Worm (Caenorhabditis elegans) whole organism, L4 larva: ENCODE results near the gene taf-6.2.

ENCODE experiments used
- F26F4.8 ChIP-seq: fragments of 200-800 bp; sonication (Bioruptor generic); conservative IDR thresholded peaks from 2 replicates; pipeline ENCODE4 v1.3.6; 2022; ENCODE audit warnings: missing genetic modification characterization, missing compliant biosample characterization
- T20F7.1 ChIP-seq: fragments of 200-800 bp; sonication (Bioruptor generic); optimal IDR thresholded peaks from 2 replicates; lab custom pipeline; 2018; ENCODE audit warnings: mild to moderate bottlenecking, missing genetic modification characterization, missing compliant biosample characterization
- T26A8.4 ChIP-seq: fragments of 200-800 bp; sonication (Bioruptor generic); IDR thresholded peaks from 2 replicates; pipeline ENCODE4 v1.3.6; 2022; ENCODE audit warnings: missing genetic modification characterization, missing compliant biosample characterization
- Y5F2A.4 ChIP-seq: fragments of 200-800 bp; sonication (Bioruptor generic); optimal IDR thresholded peaks from 2 replicates; lab custom pipeline; 2018; ENCODE audit warnings: mild to moderate bottlenecking, missing genetic modification characterization, missing compliant biosample characterization
- aha-1 ChIP-seq: fragments of 150-350 bp; peaks from one replicate; lab custom pipeline; 2014; ENCODE audit warnings: missing biosample characterization, missing genetic modification characterization
- aly-2 ChIP-seq: sonication (generic microtip); optimal IDR thresholded peaks from 2 replicates; lab custom pipeline; 2018; ENCODE audit warnings: missing biosample characterization, missing genetic modification characterization
- ceh-28 ChIP-seq: fragments of 150-350 bp; optimal IDR thresholded peaks from 2 replicates; lab custom pipeline; 2014; ENCODE audit warnings: missing biosample characterization, missing genetic modification reagents, missing genetic modification characterization
- ceh-62 ChIP-seq: sonication (generic microtip); optimal IDR thresholded peaks from 2 replicates; lab custom pipeline; 2017; ENCODE audit warnings: missing biosample characterization, missing genetic modification characterization
- ceh-82 ChIP-seq: sonication (generic microtip); optimal IDR thresholded peaks from 2 replicates; lab custom pipeline; 2017; ENCODE audit warnings: missing biosample characterization, missing genetic modification characterization
- ctbp-1 ChIP-seq: fragments of 200-800 bp; sonication (Bioruptor generic); IDR thresholded peaks from 2 replicates; pipeline ENCODE4 v1.3.6; 2022; ENCODE audit warnings: missing genetic modification reagents, missing genetic modification characterization, missing compliant biosample characterization
- daf-16 ChIP-seq, 3 experiments: sonication (generic microtip); optimal IDR thresholded peaks; 2 replicates each; lab custom pipeline; 2016 to 2017; ENCODE audit warnings: missing genetic modification characterization in 3 of 3, missing genetic modification reagents in 3 of 3, mild to moderate bottlenecking in 2 of 3, missing compliant biosample characterization in 2 of 3, missing biosample characterization in 1 of 3, moderate library complexity in 1 of 3
- dmd-6 ChIP-seq: fragments of 200-800 bp; sonication (Bioruptor generic); IDR thresholded peaks from 2 replicates; pipeline ENCODE4 v1.3.6; 2022; ENCODE audit warnings: missing genetic modification reagents, missing genetic modification characterization, missing compliant biosample characterization
- dve-1 ChIP-seq: sonication (generic microtip); optimal IDR thresholded peaks from 2 replicates; lab custom pipeline; 2017; ENCODE audit warnings: antibody characterized with exemption, mild to moderate bottlenecking, missing genetic modification characterization, missing compliant biosample characterization; ENCODE audit not compliant: insufficient read depth
- egl-43 ChIP-seq: fragments of 200-800 bp; sonication (Bioruptor generic); IDR thresholded peaks from 2 replicates; pipeline ENCODE4 v1.3.6; 2022; ENCODE audit warnings: missing genetic modification reagents, missing genetic modification characterization, missing compliant biosample characterization
- fkh-10 ChIP-seq: fragments of 150-350 bp; optimal IDR thresholded peaks from 2 replicates; lab custom pipeline; 2014; ENCODE audit warnings: missing biosample characterization, missing genetic modification reagents, missing genetic modification characterization
- fos-1 ChIP-seq: fragments of 150-350 bp; optimal IDR thresholded peaks from 2 replicates; lab custom pipeline; 2014; ENCODE audit warnings: missing biosample characterization, missing genetic modification characterization
- hif-1 ChIP-seq, 2 experiments: sonication (generic microtip); optimal IDR thresholded peaks; 2 replicates each; lab custom pipeline; 2016 to 2017; ENCODE audit warnings: missing compliant biosample characterization in 2 of 2, missing genetic modification characterization in 2 of 2, missing genetic modification reagents in 2 of 2, missing genotype in 2 of 2, mild to moderate bottlenecking in 1 of 2
- hlh-11 ChIP-seq: fragments of 200-800 bp; sonication (Bioruptor generic); optimal IDR thresholded peaks from 2 replicates; lab custom pipeline; 2018; ENCODE audit warnings: mild to moderate bottlenecking, missing genetic modification characterization, missing compliant biosample characterization
- hlh-30 ChIP-seq: sonication (generic microtip); optimal IDR thresholded peaks from 2 replicates; lab custom pipeline; 2017; ENCODE audit warnings: antibody characterized with exemption, mild to moderate bottlenecking, missing genetic modification characterization, missing compliant biosample characterization; ENCODE audit not compliant: insufficient read depth
- hmg-1.1 ChIP-seq: fragments of 200-800 bp; sonication (Bioruptor generic); IDR thresholded peaks from 2 replicates; pipeline ENCODE4 v1.3.6; 2022; ENCODE audit warnings: missing genetic modification reagents, missing genetic modification characterization, missing compliant biosample characterization
- lin-1 ChIP-seq: fragments of 200-800 bp; sonication (Bioruptor generic); IDR thresholded peaks from 2 replicates; pipeline ENCODE4 v1.3.6; 2022; ENCODE audit warnings: missing genetic modification reagents, missing genetic modification characterization, missing compliant biosample characterization
- lin-13 ChIP-seq: fragments of 150-350 bp; optimal IDR thresholded peaks from 2 replicates; lab custom pipeline; 2014; ENCODE audit warnings: missing biosample characterization, missing genetic modification reagents, missing genetic modification characterization
- lin-38 ChIP-seq: fragments of 200-800 bp; sonication (Bioruptor generic); IDR thresholded peaks from 2 replicates; pipeline ENCODE4 v1.3.6; 2022; ENCODE audit warnings: missing genetic modification reagents, missing genetic modification characterization, missing compliant biosample characterization
- lsy-2 ChIP-seq, 2 experiments: fragments of 150-350 bp in 1 of 2; sonication (generic microtip) in 1 of 2; optimal IDR thresholded peaks; 2 replicates each; lab custom pipeline; 2014 to 2017; ENCODE audit warnings: missing biosample characterization in 2 of 2, missing genetic modification characterization in 2 of 2
- madf-9 ChIP-seq: fragments of 200-800 bp; sonication (Bioruptor generic); conservative IDR thresholded peaks from 2 replicates; pipeline ENCODE4 v1.3.6; 2022; ENCODE audit warnings: missing genetic modification reagents, missing genetic modification characterization, missing compliant biosample characterization
- mep-1 ChIP-seq: fragments of 150-350 bp; sonication (generic microtip); optimal IDR thresholded peaks from 3 replicates; lab custom pipeline; 2014; ENCODE audit warnings: missing biosample characterization, missing genetic modification characterization
- mxl-3 ChIP-seq: fragments of 200-800 bp; sonication (Bioruptor generic); optimal IDR thresholded peaks from 2 replicates; lab custom pipeline; 2018; ENCODE audit warnings: mild to moderate bottlenecking, missing genetic modification characterization, missing compliant biosample characterization
- nhr-102 ChIP-seq: sonication (generic microtip); optimal IDR thresholded peaks from 2 replicates; lab custom pipeline; 2016; ENCODE audit warnings: mild to moderate bottlenecking, missing genetic modification characterization, moderate library complexity, missing compliant biosample characterization
- nhr-11 ChIP-seq: fragments of 150-350 bp; optimal IDR thresholded peaks from 2 replicates; lab custom pipeline; 2014; ENCODE audit warnings: missing biosample characterization, missing genetic modification characterization
- nhr-25 ChIP-seq: sonication (generic microtip); optimal IDR thresholded peaks from 2 replicates; lab custom pipeline; 2017; ENCODE audit warnings: missing genetic modification characterization, mild to moderate bottlenecking, missing compliant biosample characterization, antibody characterized with exemption, moderate library complexity, borderline replicate concordance; ENCODE audit not compliant: insufficient read depth
- nhr-28 ChIP-seq: fragments of 150-350 bp; optimal IDR thresholded peaks from 2 replicates; lab custom pipeline; 2014; ENCODE audit warnings: missing biosample characterization, missing genetic modification characterization
- nhr-48 ChIP-seq: sonication (generic microtip); optimal IDR thresholded peaks from 2 replicates; lab custom pipeline; 2016; ENCODE audit warnings: mild to moderate bottlenecking, missing genetic modification characterization, missing compliant biosample characterization
- nhr-6 ChIP-seq: fragments of 150-350 bp; optimal IDR thresholded peaks from 2 replicates; lab custom pipeline; 2014; ENCODE audit warnings: missing biosample characterization, missing genetic modification characterization
- nhr-76 ChIP-seq: fragments of 150-350 bp; optimal IDR thresholded peaks from 2 replicates; lab custom pipeline; 2014; ENCODE audit warnings: missing biosample characterization, missing genetic modification characterization
- nhr-77 ChIP-seq: fragments of 150-350 bp; optimal IDR thresholded peaks from 2 replicates; lab custom pipeline; 2014; ENCODE audit warnings: missing biosample characterization, missing genetic modification characterization
- pha-4 ChIP-seq, 2 experiments: fragments of 150-350 bp in 1 of 2; fragments of 200-800 bp in 1 of 2; sonication (Bioruptor generic) in 1 of 2; IDR thresholded peaks in 1 of 2; optimal IDR thresholded peaks in 1 of 2; 2 replicates each; pipeline versions ENCODE4 v1.3.6 to Lab custom; 2014 to 2022; ENCODE audit warnings: missing genetic modification characterization in 2 of 2, missing genetic modification reagents in 2 of 2, missing biosample characterization in 1 of 2, missing compliant biosample characterization in 1 of 2
- pqm-1 ChIP-seq: sonication (generic microtip); optimal IDR thresholded peaks from 2 replicates; lab custom pipeline; 2017; ENCODE audit warnings: missing biosample characterization, missing genetic modification characterization
- rbr-2 ChIP-seq: sonication (generic microtip); optimal IDR thresholded peaks from 2 replicates; lab custom pipeline; 2016; ENCODE audit warnings: missing genotype, missing genetic modification characterization, missing compliant biosample characterization
- sdz-12 ChIP-seq: fragments of 200-800 bp; sonication (Bioruptor generic); optimal IDR thresholded peaks from 2 replicates; lab custom pipeline; 2018; ENCODE audit warnings: mild to moderate bottlenecking, missing genetic modification characterization, missing compliant biosample characterization
- set-16 ChIP-seq: fragments of 200-800 bp; sonication (Bioruptor generic); IDR thresholded peaks from 2 replicates; pipeline ENCODE4 v1.3.6; 2022; ENCODE audit warnings: missing genetic modification reagents, missing genetic modification characterization, missing compliant biosample characterization
- spr-1 ChIP-seq: sonication (generic microtip); optimal IDR thresholded peaks from 2 replicates; lab custom pipeline; 2016; ENCODE audit warnings: mild to moderate bottlenecking, missing genetic modification characterization, missing compliant biosample characterization
- spr-3 ChIP-seq: fragments of 200-800 bp; sonication (Bioruptor generic); optimal IDR thresholded peaks from 2 replicates; lab custom pipeline; 2018; ENCODE audit warnings: mild to moderate bottlenecking, missing genetic modification characterization, missing compliant biosample characterization
- unc-62 ChIP-seq, 3 experiments: fragments of 150-350 bp in 1 of 3; sonication (generic microtip); optimal IDR thresholded peaks in 2 of 3; peaks in 1 of 3; 1 replicate in 1 of 3; 2 replicates in 2 of 3; lab custom pipeline; 2014 to 2017; ENCODE audit warnings: missing biosample characterization in 3 of 3, missing genetic modification characterization in 3 of 3, missing genetic modification reagents in 3 of 3, missing genotype in 1 of 3
- zfp-3 ChIP-seq: fragments of 200-800 bp; sonication (Bioruptor generic); conservative IDR thresholded peaks from 2 replicates; pipeline ENCODE4 v1.3.6; 2022; ENCODE audit warnings: missing genetic modification reagents, missing genetic modification characterization, missing compliant biosample characterization
- zip-11 ChIP-seq: fragments of 200-800 bp; sonication (Bioruptor generic); IDR thresholded peaks from 2 replicates; pipeline ENCODE4 v1.3.6; 2022; ENCODE audit warnings: missing genetic modification characterization, missing compliant biosample characterization

Gene taf-6.2

ce11 chrIV:3742426-3742839, 47.9 kb upstream of the taf-6.2 start (continued):
- peak; percentile 49 for TF ChIP-seq spr-1 (tag; lab: Kevin White, UChicago)
- peak; percentile 83 for TF ChIP-seq nhr-11
- peak; percentile 71 for TF ChIP-seq nhr-6 (tag; lab: Kevin White, UChicago)
- no peak for TF ChIP-seq madf-9 (GFP tag; lab: Robert Waterston, UW)
- peak; percentile 61 for TF ChIP-seq nhr-48
- TF ChIP-seq ceh-82 (tag; lab: Kevin White, UChicago) = no peak
- no peak for TF ChIP-seq ceh-62 (tag; lab: Kevin White, UChicago)
- TF ChIP-seq lin-1 (GFP tag; lab: Robert Waterston, UW) = 0 out of 2 replicates have a peak, but pooled peaks have one; percentile 30
- peak; percentile 86 for TF ChIP-seq nhr-28 (tag; lab: Kevin White, UChicago)
- TF ChIP-seq set-16 (GFP tag; lab: Robert Waterston, UW) = peak; percentile 54
- TF ChIP-seq hif-1 (tag; optimal IDR thresholded peaks at IDR 0.05; lab: Kevin White, UChicago) = peak in 1 of 2 experiments; percentile 61
- peak; percentile 99 for TF ChIP-seq hlh-11
- TF ChIP-seq ctbp-1 (GFP tag; lab: Robert Waterston, UW) = 0 out of 2 replicates have a peak, but pooled peaks have one; percentile 21
- TF ChIP-seq T20F7.1 = no peak
- TF ChIP-seq T26A8.4 (GFP tag; lab: Robert Waterston, UW) = peak; percentile 52; the same call in 1 of the 2 replicates
- no peak for TF ChIP-seq pqm-1 (tag; lab: Kevin White, UChicago)
- TF ChIP-seq Y5F2A.4 (GFP tag; lab: Kevin White, UChicago) = no peak
- TF ChIP-seq zfp-3 (GFP tag; lab: Robert Waterston, UW) = no peak
- peak; percentile 90 for TF ChIP-seq dve-1 (tag; lab: Kevin White, UChicago)
- peak; percentile 44; the same call in 1 of the 2 replicates for TF ChIP-seq dmd-6
- TF ChIP-seq fos-1 = no peak
- TF ChIP-seq nhr-76 (tag; lab: Kevin White, UChicago) = no peak
- TF ChIP-seq ceh-28 = peak; percentile 70
- peak; percentile 57 for TF ChIP-seq nhr-25
- TF ChIP-seq nhr-102 (tag; lab: Kevin White, UChicago) = peak; percentile 40
- TF ChIP-seq aha-1 (tag; lab: Kevin White, UChicago) = peak; percentile 95
- TF ChIP-seq, all 104 proteins: peak for 35

ce11 chrIV:3741874-3742273, 47.3 kb upstream of the taf-6.2 start:
- no peak for TF ChIP-seq nhr-77 (tag; lab: Kevin White, UChicago)
- TF ChIP-seq unc-62 (GFP tag; optimal IDR thresholded peaks at IDR 0.05 in 1 of 2; lab: Kevin White, UChicago) = peak in 1 of 2 experiments; percentile 92
- no peak for TF ChIP-seq unc-62 (tag; optimal IDR thresholded peaks at IDR 0.05; lab: Kevin White, UChicago)
- TF ChIP-seq, all 104 proteins: peak for 1

- TF ChIP-seq F26F4.8 (no peak), fkh-10 (GFP tag; lab: Kevin White, UChicago) (peak; percentile 29), hmg-1.1 (GFP tag; lab: Robert Waterston, UW) (peak; percentile 47; the same call in 1 of the 2 replicates), hlh-30 (peak; percentile 63), mxl-3 (GFP tag; lab: Kevin White, UChicago) (peak; percentile 55), aly-2 (tag; lab: Kevin White, UChicago) (no peak), lsy-2 (tag; optimal IDR thresholded peaks at IDR 0.05; lab: Kevin White, UChicago) (peak in 1 of 2 experiments; percentile 62), mep-1 (peak; percentile 53), dmd-6 (peak; percentile 44; the same call in 1 of the 2 replicates), egl-43 (peak; percentile 52; the same call in 1 of the 2 replicates), rbr-2 (tag; lab: Kevin White, UChicago) (peak; percentile 12), lin-13 (peak; percentile 53), zip-11 (no peak), sdz-12 (GFP tag; lab: Kevin White, UChicago) (no peak), spr-3 (GFP tag; lab: Kevin White, UChicago) (no peak), pqm-1 (tag; lab: Kevin White, UChicago) (peak; percentile 49), daf-16 (GFP tag; optimal IDR thresholded peaks at IDR 0.05; lab: Kevin White, UChicago) (no peak), daf-16 (tag; optimal IDR thresholded peaks at IDR 0.05; lab: Kevin White, UChicago) (peak; percentile 67), nhr-77 (tag; lab: Kevin White, UChicago) (peak; percentile 29), nhr-6 (tag; lab: Kevin White, UChicago) (peak; percentile 22), lin-38 (peak; percentile 72), pha-4 (GFP tag; IDR thresholded peaks at IDR 0.05; lab: Robert Waterston, UW) (peak; percentile 64; the same call in 1 of the 2 replicates), pha-4 (tag; optimal IDR thresholded peaks at IDR 0.05; lab: Kevin White, UChicago) (peak; percentile 92), aha-1 (tag; lab: Kevin White, UChicago) (peak; percentile 93)
Measured at ce11 chrIV:3740830-3741477, 46.4 kb upstream of the taf-6.2 start, which contains the start of gene nape-1. Gene nape-1 (minus strand): TSS chrIV:3740880.
